Fruit fly (Drosophila melanogaster) whole organism, embryonic: Measurements from ENCODE around the gene pod1.

ENCODE experiments used
- Ada2b ChIP-seq: fragments of 200-800 bp; sonication (Bioruptor generic); IDR thresholded peaks from 2 replicates; pipeline ENCODE4 v1.3.6; 2022; ENCODE audit warnings: missing biosample characterization, missing genetic modification characterization
- Adf1 ChIP-seq: fragments of 200-800 bp; sonication (Bioruptor generic); IDR thresholded peaks from 2 replicates; pipeline ENCODE4 v1.3.6; 2022; ENCODE audit warnings: missing biosample characterization, missing genetic modification characterization
- Aef1 ChIP-seq: fragments of 200-800 bp; sonication (Bioruptor generic); IDR thresholded peaks from 3 replicates; pipeline ENCODE4 v1.3.6; 2022; ENCODE audit warnings: missing biosample characterization, missing genetic modification characterization
- B-H1 ChIP-seq: fragments of 200-800 bp; sonication (Bioruptor generic); IDR thresholded peaks from 3 replicates; pipeline ENCODE4 v1.3.6; 2022; ENCODE audit warnings: missing biosample characterization, missing genetic modification characterization
- CG10267 ChIP-seq: fragments of 200-800 bp; sonication (Bioruptor generic); optimal IDR thresholded peaks from 2 replicates; lab custom pipeline; 2018; ENCODE audit warnings: missing biosample characterization, mild to moderate bottlenecking, missing genetic modification characterization, moderate library complexity
- CG10462 ChIP-seq: fragments of 200-800 bp; sonication (Bioruptor generic); optimal IDR thresholded peaks from 2 replicates; lab custom pipeline; 2016; ENCODE audit warnings: missing biosample characterization, missing genetic modification characterization
- CG12391 ChIP-seq: fragments of 200-800 bp; sonication (Bioruptor generic); optimal IDR thresholded peaks from 3 replicates; lab custom pipeline; 2018; ENCODE audit warnings: missing biosample characterization, mild to moderate bottlenecking, missing genetic modification characterization, moderate library complexity
- CG12659 ChIP-seq: fragments of 200-800 bp; sonication (Bioruptor generic); optimal IDR thresholded peaks from 3 replicates; lab custom pipeline; 2017; ENCODE audit warnings: mild to moderate bottlenecking, missing biosample characterization, missing genetic modification reagents, missing genetic modification characterization
- CG14441 ChIP-seq: fragments of 200-800 bp; sonication (Bioruptor generic); IDR thresholded peaks from 2 replicates; pipeline ENCODE4 v1.3.6; 2022; ENCODE audit warnings: missing biosample characterization, missing genetic modification characterization
- CG1529 ChIP-seq: fragments of 200-800 bp; sonication (Bioruptor generic); optimal IDR thresholded peaks from 3 replicates; lab custom pipeline; 2018; ENCODE audit warnings: missing biosample characterization, missing genetic modification characterization
- CG16779 ChIP-seq: fragments of 200-800 bp; sonication (Bioruptor generic); IDR thresholded peaks from 2 replicates; pipeline ENCODE4 v1.3.6; 2022; ENCODE audit warnings: missing biosample characterization, missing genetic modification characterization
- CG18262 ChIP-seq: fragments of 200-800 bp; optimal IDR thresholded peaks from 3 replicates; lab custom pipeline; 2019; ENCODE audit warnings: missing biosample characterization, mild to moderate bottlenecking, missing genetic modification characterization, moderate library complexity
- CG3281 ChIP-seq: fragments of 200-800 bp; sonication (Bioruptor generic); optimal IDR thresholded peaks from 3 replicates; lab custom pipeline; 2017; ENCODE audit warnings: missing biosample characterization, mild to moderate bottlenecking, missing genetic modification characterization
- CG6175 ChIP-seq: fragments of 200-800 bp; sonication (Bioruptor generic); IDR thresholded peaks from 3 replicates; pipeline ENCODE4 v1.3.6; 2022; ENCODE audit warnings: missing biosample characterization, missing genetic modification characterization
- CG6683 ChIP-seq: fragments of 200-800 bp; sonication (Bioruptor generic); optimal IDR thresholded peaks from 2 replicates; lab custom pipeline; 2017; ENCODE audit warnings: missing biosample characterization, mild to moderate bottlenecking, missing genetic modification characterization, missing genetic modification reagents
- CG7357 ChIP-seq: fragments of 200-800 bp; sonication (Bioruptor generic); IDR thresholded peaks from 3 replicates; pipeline ENCODE4 v1.3.6; 2022; ENCODE audit warnings: missing biosample characterization, missing genetic modification characterization
- CG8290 ChIP-seq, 3 experiments: fragments of 200-800 bp; sonication (Bioruptor generic); optimal IDR thresholded peaks; 2 replicates each; lab custom pipeline; 2016 to 2019; ENCODE audit warnings: missing biosample characterization in 3 of 3, missing genetic modification characterization in 3 of 3, mild to moderate bottlenecking in 2 of 3, moderate library complexity in 1 of 3
- CG9437 ChIP-seq: fragments of 200-800 bp; sonication (Bioruptor generic); optimal IDR thresholded peaks from 2 replicates; lab custom pipeline; 2018; ENCODE audit warnings: missing biosample characterization, mild to moderate bottlenecking, missing genetic modification characterization
- CG9817 ChIP-seq: fragments of 200-800 bp; sonication (Bioruptor generic); optimal IDR thresholded peaks from 2 replicates; lab custom pipeline; 2018; ENCODE audit warnings: missing biosample characterization, mild to moderate bottlenecking, missing genetic modification characterization, moderate library complexity
- Deaf1 ChIP-seq: fragments of 200-800 bp; optimal IDR thresholded peaks from 3 replicates; lab custom pipeline; 2019; ENCODE audit warnings: missing biosample characterization, mild to moderate bottlenecking, missing genetic modification characterization, moderate library complexity
- Eip74EF ChIP-seq, 2 experiments: fragments of 200-800 bp in 1 of 2; fragments of >200 bp in 1 of 2; sonication (Bioruptor generic) in 1 of 2; optimal IDR thresholded peaks; 2 replicates each; lab custom pipeline; 2017 to 2019; ENCODE audit warnings: missing biosample characterization in 2 of 2, missing genetic modification characterization in 2 of 2, mild to moderate bottlenecking in 1 of 2, moderate library complexity in 1 of 2
- HLHmδ ChIP-seq: fragments of 200-800 bp; sonication (Bioruptor generic); optimal IDR thresholded peaks from 2 replicates; lab custom pipeline; 2018; ENCODE audit warnings: missing biosample characterization, mild to moderate bottlenecking, missing genetic modification characterization, moderate library complexity
- Lpt ChIP-seq: fragments of >200 bp; optimal IDR thresholded peaks from 2 replicates; lab custom pipeline; 2018; ENCODE audit warnings: missing biosample characterization, missing genetic modification characterization
- Myb ChIP-seq: fragments of 200-800 bp; sonication (Bioruptor generic); optimal IDR thresholded peaks from 2 replicates; lab custom pipeline; 2016; ENCODE audit warnings: missing biosample characterization, missing genetic modification characterization
- Oaz ChIP-seq: fragments of 200-800 bp; sonication (Bioruptor generic); IDR thresholded peaks from 2 replicates; pipeline ENCODE4 v1.3.6; 2022; ENCODE audit warnings: missing biosample characterization, missing genetic modification characterization
- Rx ChIP-seq: fragments of 200-800 bp; sonication (Bioruptor generic); IDR thresholded peaks from 2 replicates; pipeline ENCODE4 v1.3.6; 2022; ENCODE audit warnings: missing biosample characterization, missing genetic modification characterization
- Sox100B ChIP-seq: fragments of 200-800 bp; sonication (Bioruptor generic); optimal IDR thresholded peaks from 3 replicates; lab custom pipeline; 2018; ENCODE audit warnings: missing biosample characterization, mild to moderate bottlenecking, missing genetic modification characterization
- ac ChIP-seq: fragments of 200-800 bp; sonication (Bioruptor generic); optimal IDR thresholded peaks from 3 replicates; lab custom pipeline; 2017; ENCODE audit warnings: missing biosample characterization, mild to moderate bottlenecking, missing genetic modification characterization
- ara ChIP-seq: fragments of 200-800 bp; sonication (Bioruptor generic); IDR thresholded peaks from 2 replicates; pipeline ENCODE4 v1.3.6; 2022; ENCODE audit warnings: missing biosample characterization, missing genetic modification characterization
- bbx ChIP-seq: fragments of 200-800 bp; sonication (Bioruptor generic); IDR thresholded peaks from 2 replicates; pipeline ENCODE4 v1.3.6; 2022; ENCODE audit warnings: missing biosample characterization, missing genetic modification characterization; ENCODE audit not compliant: partially characterized antibody
- bigmax ChIP-seq: fragments of 200-800 bp; sonication (Bioruptor generic); optimal IDR thresholded peaks from 2 replicates; lab custom pipeline; 2018; ENCODE audit warnings: missing biosample characterization, mild to moderate bottlenecking, missing genetic modification characterization
- cato ChIP-seq: fragments of 200-800 bp; sonication (Bioruptor generic); optimal IDR thresholded peaks from 2 replicates; lab custom pipeline; 2016; ENCODE audit warnings: missing biosample characterization, missing genetic modification characterization, borderline replicate concordance
- crc ChIP-seq: fragments of 200-800 bp; sonication (Bioruptor generic); optimal IDR thresholded peaks from 2 replicates; lab custom pipeline; 2016; ENCODE audit warnings: missing biosample characterization, missing genetic modification characterization
- croc ChIP-seq: fragments of 200-800 bp; sonication (Bioruptor generic); conservative IDR thresholded peaks from 3 replicates; pipeline ENCODE4 v1.3.6; 2022; ENCODE audit warnings: missing biosample characterization, missing genetic modification characterization
- fd64A ChIP-seq: fragments of 200-800 bp; sonication (Bioruptor generic); optimal IDR thresholded peaks from 3 replicates; lab custom pipeline; 2018; ENCODE audit warnings: missing biosample characterization, mild to moderate bottlenecking, missing genetic modification characterization
- ftz-f1 ChIP-seq: fragments of 200-800 bp; sonication (Bioruptor generic); optimal IDR thresholded peaks from 2 replicates; lab custom pipeline; 2016; ENCODE audit warnings: missing biosample characterization, missing genetic modification characterization
- gsb ChIP-seq: fragments of 200-800 bp; sonication (Bioruptor generic); IDR thresholded peaks from 2 replicates; pipeline ENCODE4 v1.3.6; 2022; ENCODE audit warnings: missing biosample characterization, missing genetic modification characterization
- hkb ChIP-seq, 2 experiments: fragments of 200-800 bp in 1 of 2; fragments of >200 bp in 1 of 2; sonication (Bioruptor generic) in 1 of 2; IDR thresholded peaks in 1 of 2; optimal IDR thresholded peaks in 1 of 2; 2 replicates each; pipeline versions ENCODE4 v1.3.6 to Lab custom; 2017 to 2022; ENCODE audit warnings: missing biosample characterization in 1 of 2, missing genetic modification characterization in 1 of 2
- hth ChIP-seq: fragments of >200 bp; optimal IDR thresholded peaks from 2 replicates; lab custom pipeline; 2017; ENCODE audit warnings: inconsistent platforms
- lab ChIP-seq: fragments of 200-800 bp; sonication (Bioruptor generic); optimal IDR thresholded peaks from 3 replicates; lab custom pipeline; 2017; ENCODE audit warnings: missing biosample characterization, missing genetic modification characterization, mild to moderate bottlenecking, moderate library complexity, missing genetic modification reagents
- lola ChIP-seq, 3 experiments: fragments of >200 bp in 2 of 3; fragments of 200-800 bp in 1 of 3; sonication (Bioruptor generic) in 1 of 3; optimal IDR thresholded peaks; 2 replicates each; lab custom pipeline; 2017 to 2019; ENCODE audit warnings: missing biosample characterization in 3 of 3, missing genetic modification characterization in 3 of 3, mild to moderate bottlenecking in 1 of 3, moderate library complexity in 1 of 3
- nerfin-1 ChIP-seq: fragments of 200-800 bp; sonication (Bioruptor generic); optimal IDR thresholded peaks from 3 replicates; lab custom pipeline; 2019; ENCODE audit warnings: missing biosample characterization, mild to moderate bottlenecking, missing genetic modification characterization, moderate library complexity
- pan ChIP-seq, 4 experiments: fragments of >200 bp in 3 of 4; fragments of 200-800 bp in 1 of 4; sonication (Bioruptor generic) in 1 of 4; optimal IDR thresholded peaks in 3 of 4; IDR thresholded peaks in 1 of 4; 2 replicates each; pipeline versions ENCODE4 v1.3.6 to Lab custom; 2017 to 2022; ENCODE audit warnings: missing biosample characterization in 2 of 4, missing genetic modification characterization in 2 of 4, mixed read lengths in 1 of 4
- pfk ChIP-seq: fragments of 200-800 bp; sonication (Bioruptor generic); optimal IDR thresholded peaks from 2 replicates; lab custom pipeline; 2018; ENCODE audit warnings: missing biosample characterization, mild to moderate bottlenecking, missing genetic modification characterization, moderate library complexity
- pita ChIP-seq: fragments of 200-800 bp; sonication (Bioruptor generic); optimal IDR thresholded peaks from 2 replicates; lab custom pipeline; 2017; ENCODE audit warnings: missing biosample characterization, mild to moderate bottlenecking, missing genetic modification characterization
- repo ChIP-seq: fragments of 200-800 bp; sonication (Bioruptor generic); optimal IDR thresholded peaks from 2 replicates; lab custom pipeline; 2016; ENCODE audit warnings: missing biosample characterization, missing genetic modification characterization
- row ChIP-seq: fragments of 200-800 bp; sonication (Bioruptor generic); IDR thresholded peaks from 3 replicates; pipeline ENCODE4 v1.3.6; 2022; ENCODE audit warnings: missing biosample characterization, missing genetic modification characterization
- sima ChIP-seq: fragments of 200-800 bp; sonication (Bioruptor generic); optimal IDR thresholded peaks from 2 replicates; lab custom pipeline; 2016; ENCODE audit warnings: missing biosample characterization, missing genetic modification characterization
- zfh2 ChIP-seq: fragments of 200-800 bp; sonication (Bioruptor generic); optimal IDR thresholded peaks from 2 replicates; lab custom pipeline; 2016; ENCODE audit warnings: missing biosample characterization, missing genetic modification characterization

pod1 gene

dm6 chrX:6770924-6771323 is 32.6 kb upstream of the pod1 start, which contains the start of gene Coq7 (continued):
- TF ChIP-seq CG14441 (GFP tag; lab: Robert Waterston, UW) (peak; percentile 94), sima (GFP tag; lab: Kevin White, UChicago) (no peak), lab (GFP tag; lab: Kevin White, UChicago) (no peak), repo (no peak), CG6683 (GFP tag; lab: Kevin White, UChicago) (peak; percentile 66), Deaf1 (no peak), CG6175 (GFP tag; lab: Robert Waterston, UW) (peak; percentile 80), CG1529 (peak; percentile 66), CG9817 (peak; percentile 88), CG10462 (GFP tag; lab: Kevin White, UChicago) (peak; percentile 77), nerfin-1 (tag; lab: Kevin White, UChicago) (no peak), B-H1 (GFP tag; lab: Robert Waterston, UW) (peak; percentile 85), cato (GFP tag; lab: Kevin White, UChicago) (peak; percentile 85), row (GFP tag; lab: Robert Waterston, UW) (peak; percentile 97), Oaz (GFP tag; lab: Robert Waterston, UW) (peak; percentile 79), Rx (GFP tag; lab: Robert Waterston, UW) (peak; percentile 89), bbx (GFP tag; lab: Robert Waterston, UW) (peak; percentile 95), CG12391 (tag; lab: Kevin White, UChicago) (peak; percentile 92), CG10267 (tag; lab: Kevin White, UChicago) (peak; percentile 81), ac (GFP tag; lab: Kevin White, UChicago) (peak; percentile 23), CG8290 (GFP tag; optimal IDR thresholded peaks at IDR 0.05; lab: Kevin White, UChicago) (peak; percentile 59), CG8290 (tag; optimal IDR thresholded peaks at IDR 0.05; lab: Kevin White, UChicago) (no peak), Sox100B (GFP tag; lab: Kevin White, UChicago) (no peak), Aef1 (GFP tag; lab: Robert Waterston, UW) (peak; percentile 92), pfk (no peak), CG3281 (GFP tag; lab: Kevin White, UChicago) (no peak), pan (optimal IDR thresholded peaks at IDR 0.05; lab: Kevin White, UChicago) (no peak), pan (GFP tag; optimal IDR thresholded peaks at IDR 0.05 in 1 of 2, IDR thresholded peaks at IDR 0.05 in 1 of 2) (peak in 1 of 2 experiments; percentile 92), hkb (optimal IDR thresholded peaks at IDR 0.05; lab: Kevin White, UChicago) (no peak), hkb (GFP tag; IDR thresholded peaks at IDR 0.05; lab: Robert Waterston, UW) (peak; percentile 91), Adf1 (peak; percentile 64; the same call in 1 of the 2 replicates), croc (GFP tag; lab: Robert Waterston, UW) (peak; percentile 86), CG16779 (peak; percentile 58; the same call in 1 of the 2 replicates), Myb (GFP tag; lab: Kevin White, UChicago) (peak; percentile 17), bigmax (GFP tag; lab: Kevin White, UChicago) (peak; percentile 11), lola (GFP tag; optimal IDR thresholded peaks at IDR 0.05; lab: Kevin White, UChicago) (peak in 1 of 3 experiments; percentile 86), crc (no peak), Lpt (GFP tag; lab: Kevin White, UChicago) (no peak), CG9437 (GFP tag; lab: Kevin White, UChicago) (peak; percentile 61), HLHmδ (GFP tag; lab: Kevin White, UChicago) (no peak), Ada2b (GFP tag; lab: Robert Waterston, UW) (peak; percentile 91), gsb (GFP tag; lab: Robert Waterston, UW) (peak; percentile 84), fd64A (GFP tag; lab: Kevin White, UChicago) (peak; percentile 54), CG18262 (peak; percentile 84), pita (GFP tag; lab: Kevin White, UChicago) (no peak), CG12659 (peak; percentile 89), hth (lab: Kevin White, UChicago) (no peak), CG7357 (GFP tag; lab: Robert Waterston, UW) (peak; percentile 82; the same call in 2 of the 3 replicates), Eip74EF (GFP tag; optimal IDR thresholded peaks at IDR 0.05; lab: Kevin White, UChicago) (no peak), ftz-f1 (GFP tag; lab: Kevin White, UChicago) (peak; percentile 56), zfh2 (GFP tag; lab: Kevin White, UChicago) (peak; percentile 61), ara (GFP tag; lab: Robert Waterston, UW) (peak; percentile 92)
